Worm (Caenorhabditis elegans): ENCODE results near the gene F55D1.1.

F55D1.1 gene

ce11 chrX:5507926-5508325 lies 18.3 kb downstream of the F55D1.1 start:
- TF ChIP-seq F37B4.10 (GFP tag; IDR thresholded peaks at IDR 0.05) (no peak), ztf-22 (GFP tag; optimal IDR thresholded peaks at IDR 0.05) (no peak), ceh-58 (GFP tag; IDR thresholded peaks at IDR 0.05) (0 out of 2 replicates have a peak, but pooled peaks have one; percentile 7), snpc-1.1 (tag; optimal IDR thresholded peaks at IDR 0.05; ENCODE audit: insufficient read depth) (no peak), hlh-12 (tag; optimal IDR thresholded peaks at IDR 0.05) (no peak), hmg-20 (GFP tag; IDR thresholded peaks at IDR 0.05) (no peak), madf-8 (GFP tag; conservative IDR thresholded peaks at IDR 0.05) (no peak), nhr-80 (tag; optimal IDR thresholded peaks at IDR 0.05) (no peak)

ce11 chrX:5509114-5509877 lies 19.7 kb downstream of the F55D1.1 start:
- no peak for TF ChIP-seq ekl-4 (GFP tag; IDR thresholded peaks at IDR 0.05)
- peak; percentile 58 for TF ChIP-seq zfh-2 (GFP tag; conservative IDR thresholded peaks at IDR 0.05)
- peak; percentile 22 for TF ChIP-seq nhr-80 (tag; optimal IDR thresholded peaks at IDR 0.05)
- no peak for TF ChIP-seq F49E8.2 (tag; optimal IDR thresholded peaks at IDR 0.05; ENCODE audit: insufficient read depth)
- TF ChIP-seq nhr-179 (tag; optimal IDR thresholded peaks at IDR 0.05) = no peak
- no peak for TF ChIP-seq B0336.3 (GFP tag; IDR thresholded peaks at IDR 0.05)
- no peak for TF ChIP-seq let-526 (GFP tag; IDR thresholded peaks at IDR 0.05)
- TF ChIP-seq cebp-2 (GFP tag; IDR thresholded peaks at IDR 0.05) = no peak
- no peak for TF ChIP-seq fkh-3 (tag; optimal IDR thresholded peaks at IDR 0.05)
- 0 out of 2 replicates have a peak, but pooled peaks have one; percentile 9 for TF ChIP-seq bed-2 (GFP tag; IDR thresholded peaks at IDR 0.05)

- no peak for TF ChIP-seq mel-28 (tag; optimal IDR thresholded peaks at IDR 0.05; ENCODE audit: borderline replicate concordance)
- TF ChIP-seq ztf-6 (GFP tag; IDR thresholded peaks at IDR 0.05) = no peak
- TF ChIP-seq lsl-1 (GFP tag; optimal IDR thresholded peaks at IDR 0.05) = no peak
- TF ChIP-seq mes-4 (tag; optimal IDR thresholded peaks at IDR 0.05) = no peak
- TF ChIP-seq nhr-27 (tag; optimal IDR thresholded peaks at IDR 0.05) = no peak
- TF ChIP-seq Y67H2A.10 (GFP tag; conservative IDR thresholded peaks at IDR 0.05) = no peak
- TF ChIP-seq nhr-179 (tag; optimal IDR thresholded peaks at IDR 0.05) = no peak
- no peak for TF ChIP-seq D2030.7 (GFP tag; IDR thresholded peaks at IDR 0.05)
- no peak for TF ChIP-seq ztf-26 (tag; optimal IDR thresholded peaks at IDR 0.05)
- no peak for TF ChIP-seq ztf-25 (GFP tag; IDR thresholded peaks at IDR 0.05)
Measured at ce11 chrX:5512227-5512626, 22.6 kb downstream of the F55D1.1 start, which contains the start of gene T23F2.3. T23F2.3 (minus strand) TSS chrX:5512327.

- TF ChIP-seq ama-1 (optimal IDR thresholded peaks at IDR 0.05) = no peak
- no peak for TF ChIP-seq ama-1 (GFP tag; optimal IDR thresholded peaks at IDR 0.05)
- no peak for TF ChIP-seq ztf-25 (GFP tag; IDR thresholded peaks at IDR 0.05)
- no peak for TF ChIP-seq F55B11.4 (tag; optimal IDR thresholded peaks at IDR 0.05; ENCODE audit: borderline replicate concordance, insufficient read depth)
- TF ChIP-seq atf-7 (tag; optimal IDR thresholded peaks at IDR 0.05) = no peak
- no peak for TF ChIP-seq dpff-1 (tag; optimal IDR thresholded peaks at IDR 0.05)
- no peak for TF ChIP-seq Y53G8AR.9 (GFP tag; conservative IDR thresholded peaks at IDR 0.05)
Measured at ce11 chrX:5512707-5513106, 23.1 kb downstream of the F55D1.1 start.

- TF ChIP-seq cebp-1 (GFP tag; IDR thresholded peaks at IDR 0.05) (peak; percentile 32; the same call in 1 of the 2 replicates), cebp-1 (tag; optimal IDR thresholded peaks at IDR 0.05) (peak; percentile 72), unc-62 (GFP tag; optimal IDR thresholded peaks at IDR 0.05) (no peak)
Measured at ce11 chrX:5514346-5514745, 24.7 kb downstream of the F55D1.1 start.

Measured in whole organism, young adult.